Worm (Caenorhabditis elegans): ENCODE results near the gene R08A2.1.

Gene R08A2.1

DNA sequence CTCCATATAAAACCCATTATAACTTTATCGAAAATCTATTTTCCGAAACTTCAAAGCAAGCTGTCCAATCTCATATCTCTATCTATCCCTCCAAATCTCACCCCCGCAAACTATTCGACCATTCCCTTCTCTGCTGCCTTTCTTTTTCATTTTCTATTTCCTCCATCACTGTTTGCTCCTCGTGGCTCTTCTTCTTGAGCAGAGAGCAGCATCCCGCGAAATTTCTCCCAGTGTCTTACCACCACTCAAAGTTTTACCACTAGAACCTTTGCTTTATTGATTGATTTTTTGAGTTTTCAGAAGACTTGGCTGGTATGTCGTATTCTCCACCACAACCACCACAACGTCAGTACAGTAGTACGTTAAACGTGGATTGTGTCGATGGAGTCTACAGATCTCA lies 10.0 kb upstream of the R08A2.1 start, which contains the start of gene oig-3:
TSS of gene oig-3 (plus strand) at position 301 of the 400 bp plus-strand sequence.
- TF ChIP-seq ztf-23 (GFP tag; IDR thresholded peaks at IDR 0.05) (no peak), ztf-29 (GFP tag; IDR thresholded peaks at IDR 0.05) (no peak), flt-1 (GFP tag; IDR thresholded peaks at IDR 0.05) (no peak), tab-1 (GFP tag; IDR thresholded peaks at IDR 0.05) (no peak), klf-2 (GFP tag; conservative IDR thresholded peaks at IDR 0.05) (no peak), med-1 (GFP tag; optimal IDR thresholded peaks at IDR 0.05; ENCODE audit: insufficient read depth) (no peak)

DNA sequence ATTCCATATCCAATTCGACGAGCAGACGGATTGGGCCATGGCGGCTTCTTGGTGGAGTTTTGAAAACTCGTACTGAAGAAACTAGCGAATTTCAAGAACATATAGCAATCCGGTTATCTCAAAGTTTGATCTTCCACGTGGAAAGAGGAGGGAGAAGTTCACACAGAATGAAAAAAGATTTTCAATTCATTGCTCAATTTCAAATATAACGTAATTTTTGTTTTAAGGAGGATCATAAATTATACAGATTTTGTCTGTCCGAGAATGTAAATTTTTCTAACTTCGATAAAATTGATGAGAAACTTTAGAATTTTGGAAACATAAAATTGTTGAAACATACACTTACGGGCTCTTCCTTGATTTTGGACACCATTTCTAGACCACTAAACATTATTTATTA lies 9.4 kb upstream of the R08A2.1 start, which contains the start of gene Y50E8A.2:
TSS of gene Y50E8A.2 (minus strand) at position 101 of the 400 bp plus-strand sequence.
- no peak for TF ChIP-seq T22C8.4 (GFP tag; IDR thresholded peaks at IDR 0.05)

DNA sequence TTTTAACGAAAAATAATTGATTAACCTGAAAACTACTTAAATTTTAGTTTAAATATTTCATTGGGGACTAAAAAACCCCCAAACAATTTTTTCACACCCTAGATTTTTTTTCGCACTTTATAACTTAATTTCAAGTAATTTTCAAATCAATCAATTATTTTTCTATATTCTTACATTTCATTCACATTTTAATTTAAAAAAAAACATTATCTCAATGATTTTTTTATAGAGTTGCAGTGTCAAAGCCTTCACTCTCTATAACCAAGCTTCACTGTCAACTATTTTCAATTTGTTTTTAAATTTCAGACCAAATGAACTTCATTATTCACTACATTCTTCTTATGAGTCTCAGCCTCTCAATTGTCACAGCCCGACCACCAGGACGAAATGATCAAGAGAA lies 7.2 kb upstream of the R08A2.1 start, which contains the start of gene Y50E8A.1:
TSS of gene Y50E8A.1 (plus strand) at position 301 of the 400 bp plus-strand sequence.
- TF ChIP-seq flt-1 (GFP tag; IDR thresholded peaks at IDR 0.05): no peak
- TF ChIP-seq T22C8.4 (GFP tag; IDR thresholded peaks at IDR 0.05): no peak
- no peak for TF ChIP-seq ref-1 (GFP tag; conservative IDR thresholded peaks at IDR 0.05)
- no peak for TF ChIP-seq med-1 (GFP tag; optimal IDR thresholded peaks at IDR 0.05; ENCODE audit: insufficient read depth)
- no peak for TF ChIP-seq tab-1 (GFP tag; IDR thresholded peaks at IDR 0.05)
- no peak for TF ChIP-seq klf-2 (GFP tag; conservative IDR thresholded peaks at IDR 0.05)
- TF ChIP-seq ztf-29 (GFP tag; IDR thresholded peaks at IDR 0.05): no peak
- no peak for TF ChIP-seq ztf-23 (GFP tag; IDR thresholded peaks at IDR 0.05)
- no peak for TF ChIP-seq cog-1 (tag; optimal IDR thresholded peaks at IDR 0.05)

DNA sequence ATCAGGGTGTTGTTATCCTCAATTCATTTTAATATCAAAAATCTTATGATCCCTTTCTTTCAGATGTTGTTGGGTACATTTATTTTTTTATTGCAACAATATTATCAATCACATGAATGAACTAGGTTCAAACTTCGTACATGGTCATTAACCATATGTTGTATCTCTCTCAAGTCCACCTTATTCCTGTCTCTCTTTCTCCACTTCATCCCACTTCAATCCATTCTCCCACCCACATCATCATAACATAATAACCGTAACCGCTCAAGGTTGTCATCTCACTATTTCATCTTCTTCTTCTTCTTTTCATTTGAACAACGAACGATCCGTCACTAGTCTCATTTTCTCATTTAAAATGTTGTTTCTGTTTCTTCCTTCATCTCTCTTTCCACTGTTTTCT lies 6.0 kb upstream of the R08A2.1 start:
- TF ChIP-seq ztf-23 (GFP tag; IDR thresholded peaks at IDR 0.05) (no peak), cog-1 (tag; optimal IDR thresholded peaks at IDR 0.05) (no peak), klf-2 (GFP tag; conservative IDR thresholded peaks at IDR 0.05) (no peak), ref-1 (GFP tag; conservative IDR thresholded peaks at IDR 0.05) (no peak), ztf-29 (GFP tag; IDR thresholded peaks at IDR 0.05) (no peak), med-1 (GFP tag; optimal IDR thresholded peaks at IDR 0.05; ENCODE audit: insufficient read depth) (no peak), tab-1 (GFP tag; IDR thresholded peaks at IDR 0.05) (no peak), T22C8.4 (GFP tag; IDR thresholded peaks at IDR 0.05) (no peak), flt-1 (GFP tag; IDR thresholded peaks at IDR 0.05) (no peak)

DNA sequence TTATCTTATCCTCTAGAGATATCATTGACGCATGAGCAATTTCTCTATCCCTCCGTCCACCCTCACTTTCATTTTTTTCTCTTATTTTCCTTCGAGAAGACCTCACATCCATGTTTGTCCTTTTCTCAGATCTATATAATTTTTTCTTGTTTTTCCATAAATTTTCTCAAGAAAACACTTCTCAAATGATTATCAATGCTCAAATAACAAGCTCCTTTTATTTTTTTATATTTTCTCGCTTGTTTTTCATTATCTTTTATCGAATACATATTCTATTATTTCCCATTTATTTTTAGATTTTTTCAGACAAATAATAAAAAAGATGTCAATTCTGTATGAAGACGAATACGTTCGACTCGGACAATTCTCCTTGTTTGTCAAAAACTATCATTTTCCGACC lies 3.6 kb upstream of the R08A2.1 start, which contains the start of gene R08A2.7:
TSS of gene R08A2.7 (plus strand) at position 301 of the 400 bp plus-strand sequence.
- TF ChIP-seq ref-1 (GFP tag; conservative IDR thresholded peaks at IDR 0.05) (no peak), tab-1 (GFP tag; IDR thresholded peaks at IDR 0.05) (no peak), ztf-29 (GFP tag; IDR thresholded peaks at IDR 0.05) (no peak), cog-1 (tag; optimal IDR thresholded peaks at IDR 0.05) (no peak), klf-2 (GFP tag; conservative IDR thresholded peaks at IDR 0.05) (no peak)

DNA sequence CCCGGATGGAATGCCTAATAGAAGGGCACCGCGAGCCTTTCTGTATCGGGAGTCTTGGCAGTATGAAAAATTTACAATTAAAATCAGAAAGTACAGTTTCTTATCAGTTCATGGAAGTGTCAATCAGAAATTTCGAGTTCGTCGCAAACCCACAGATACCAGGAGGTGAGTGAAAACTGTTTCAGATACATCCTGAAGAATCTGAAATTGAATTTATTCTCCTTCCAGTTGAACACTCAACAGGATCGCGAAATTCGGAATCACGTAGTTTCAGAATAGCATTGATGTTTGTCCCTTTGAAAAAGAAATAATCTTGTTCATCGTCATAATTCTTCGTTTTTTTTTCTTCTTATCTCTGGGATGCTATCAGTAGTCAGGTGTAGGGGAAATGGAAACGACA lies 3.3 kb downstream of the R08A2.1 start, which contains the start of gene fbxa-147:
TSS of gene fbxa-147 (plus strand) at position 386 of the 400 bp plus-strand sequence.
- TF ChIP-seq klf-2 (GFP tag; conservative IDR thresholded peaks at IDR 0.05) (no peak), T22C8.4 (GFP tag; IDR thresholded peaks at IDR 0.05) (no peak), ztf-29 (GFP tag; IDR thresholded peaks at IDR 0.05) (no peak), ztf-23 (GFP tag; IDR thresholded peaks at IDR 0.05) (no peak), cog-1 (tag; optimal IDR thresholded peaks at IDR 0.05) (no peak), flt-1 (GFP tag; IDR thresholded peaks at IDR 0.05) (no peak), ref-1 (GFP tag; conservative IDR thresholded peaks at IDR 0.05) (no peak), med-1 (GFP tag; optimal IDR thresholded peaks at IDR 0.05; ENCODE audit: insufficient read depth) (no peak), tab-1 (GFP tag; IDR thresholded peaks at IDR 0.05) (no peak)

DNA sequence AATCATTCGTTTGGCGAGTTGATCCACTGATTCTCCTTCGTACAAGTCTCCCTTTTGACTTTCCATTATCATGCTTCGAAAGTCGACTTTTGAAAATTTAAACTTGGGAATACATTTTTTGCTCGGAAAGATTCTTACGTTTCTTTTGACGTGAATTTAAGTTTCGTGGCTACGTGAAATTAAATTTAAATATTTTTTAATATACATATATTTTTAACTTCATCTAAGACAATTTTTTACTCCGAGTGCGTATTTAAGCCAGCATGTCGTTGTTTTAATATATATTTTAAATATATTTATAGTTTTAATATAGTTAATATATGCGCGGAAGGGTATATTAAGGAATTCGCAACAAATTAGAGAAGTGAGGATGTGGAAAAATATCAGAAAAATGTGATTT lies 3.8 kb downstream of the R08A2.1 start, which contains the start of gene R08A2.2:
TSS of gene R08A2.2 (minus strand) at position 101 of the 400 bp plus-strand sequence.
- TF ChIP-seq ztf-29 (GFP tag; IDR thresholded peaks at IDR 0.05) (no peak), med-1 (GFP tag; optimal IDR thresholded peaks at IDR 0.05; ENCODE audit: insufficient read depth) (no peak), flt-1 (GFP tag; IDR thresholded peaks at IDR 0.05) (no peak), T22C8.4 (GFP tag; IDR thresholded peaks at IDR 0.05) (no peak), cog-1 (tag; optimal IDR thresholded peaks at IDR 0.05) (no peak), klf-2 (GFP tag; conservative IDR thresholded peaks at IDR 0.05) (no peak), tab-1 (GFP tag; IDR thresholded peaks at IDR 0.05) (no peak), ztf-23 (GFP tag; IDR thresholded peaks at IDR 0.05) (no peak), ref-1 (GFP tag; conservative IDR thresholded peaks at IDR 0.05) (no peak)

DNA sequence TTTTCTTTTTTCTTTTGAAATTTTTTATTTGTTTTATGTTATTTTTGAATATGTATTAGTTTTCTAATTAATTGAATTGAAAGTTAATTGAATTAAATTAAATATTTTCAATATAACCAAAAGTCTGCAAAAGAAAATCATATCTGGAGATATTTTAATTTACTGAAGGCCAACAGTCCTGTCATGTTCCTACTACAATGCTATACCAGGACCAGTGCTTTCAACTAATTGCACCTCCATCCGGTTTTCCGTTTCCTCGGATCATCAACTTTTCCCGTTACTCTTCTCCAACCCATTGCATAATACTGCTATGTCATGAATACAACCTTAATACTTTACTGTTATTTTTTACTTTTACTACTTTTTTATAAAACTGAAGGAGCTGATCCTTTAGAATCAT lies 7.1 kb downstream of the R08A2.1 start, which contains the start of gene R08A2.5:
TSS of gene R08A2.5 (plus strand) at position 301 of the 400 bp plus-strand sequence.
- no peak for TF ChIP-seq T22C8.4 (GFP tag; IDR thresholded peaks at IDR 0.05)
- no peak for TF ChIP-seq ztf-29 (GFP tag; IDR thresholded peaks at IDR 0.05)
- no peak for TF ChIP-seq cog-1 (tag; optimal IDR thresholded peaks at IDR 0.05)
- TF ChIP-seq klf-2 (GFP tag; conservative IDR thresholded peaks at IDR 0.05): no peak
- TF ChIP-seq tab-1 (GFP tag; IDR thresholded peaks at IDR 0.05): no peak
- TF ChIP-seq ztf-23 (GFP tag; IDR thresholded peaks at IDR 0.05): no peak
- TF ChIP-seq flt-1 (GFP tag; IDR thresholded peaks at IDR 0.05): no peak
- TF ChIP-seq med-1 (GFP tag; optimal IDR thresholded peaks at IDR 0.05; ENCODE audit: insufficient read depth): no peak
- TF ChIP-seq ref-1 (GFP tag; conservative IDR thresholded peaks at IDR 0.05): no peak

DNA sequence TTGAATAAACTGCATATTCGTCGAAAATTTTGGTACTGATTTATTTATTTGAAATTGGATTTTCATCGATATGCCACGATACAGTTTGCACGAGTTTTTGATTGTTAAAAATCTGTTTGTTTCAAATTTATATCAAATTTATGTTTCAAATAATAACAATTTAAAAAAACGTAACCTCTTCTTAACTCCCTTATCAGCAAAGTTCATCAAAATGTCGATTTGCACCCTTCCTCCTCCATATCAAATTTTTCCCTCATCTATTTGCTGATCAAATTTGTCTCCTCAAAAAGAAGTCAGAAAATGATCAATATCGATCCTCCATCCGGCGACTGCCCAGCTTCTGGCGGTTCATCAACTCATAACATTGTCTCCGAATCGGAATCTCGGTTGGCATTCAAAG lies 8.3 kb downstream of the R08A2.1 start, which contains the start of gene ssp-33:
TSS of gene ssp-33 (plus strand) at position 301 of the 400 bp plus-strand sequence.
- TF ChIP-seq klf-2 (GFP tag; conservative IDR thresholded peaks at IDR 0.05) (no peak), ref-1 (GFP tag; conservative IDR thresholded peaks at IDR 0.05) (no peak), tab-1 (GFP tag; IDR thresholded peaks at IDR 0.05) (no peak), T22C8.4 (GFP tag; IDR thresholded peaks at IDR 0.05) (no peak), flt-1 (GFP tag; IDR thresholded peaks at IDR 0.05) (no peak), cog-1 (tag; optimal IDR thresholded peaks at IDR 0.05) (no peak), ztf-23 (GFP tag; IDR thresholded peaks at IDR 0.05) (no peak), med-1 (GFP tag; optimal IDR thresholded peaks at IDR 0.05; ENCODE audit: insufficient read depth) (no peak), ztf-29 (GFP tag; IDR thresholded peaks at IDR 0.05) (no peak)

DNA sequence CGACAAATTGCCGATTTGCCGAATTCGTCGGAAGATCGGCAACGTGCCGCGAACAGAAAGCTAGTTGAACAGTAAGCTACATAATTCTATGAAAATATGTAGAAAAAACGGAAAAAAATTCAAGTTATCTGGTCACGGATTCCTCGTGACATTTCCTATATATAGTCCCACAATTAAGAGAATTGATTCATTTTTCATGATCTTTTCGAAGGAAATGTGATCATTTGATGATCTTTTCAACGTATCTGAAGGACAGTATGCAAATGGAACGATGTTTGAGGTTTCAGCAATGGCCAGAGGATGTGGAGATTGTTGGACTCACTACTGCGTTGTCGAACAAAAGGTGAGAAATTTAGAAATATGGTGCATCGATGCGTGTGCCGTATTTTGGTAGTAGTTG lies 11.4 kb downstream of the R08A2.1 start, which contains the start of gene R08A2.9:
TSS of gene R08A2.9 (plus strand) at position 301 of the 400 bp plus-strand sequence.
- TF ChIP-seq cog-1 (tag; optimal IDR thresholded peaks at IDR 0.05) (no peak), med-1 (GFP tag; optimal IDR thresholded peaks at IDR 0.05; ENCODE audit: insufficient read depth) (no peak), tab-1 (GFP tag; IDR thresholded peaks at IDR 0.05) (no peak), T22C8.4 (GFP tag; IDR thresholded peaks at IDR 0.05) (no peak), klf-2 (GFP tag; conservative IDR thresholded peaks at IDR 0.05) (no peak), ztf-29 (GFP tag; IDR thresholded peaks at IDR 0.05) (no peak), ztf-23 (GFP tag; IDR thresholded peaks at IDR 0.05) (no peak), ref-1 (GFP tag; conservative IDR thresholded peaks at IDR 0.05) (no peak), flt-1 (GFP tag; IDR thresholded peaks at IDR 0.05) (no peak)

All from whole organism, midembryonic.